Worm (Caenorhabditis elegans) whole organism, L4 larva: ENCODE data around the gene F28A10.13.

Source experiments
- Y105C5A.15 ChIP-seq: fragments of 200-800 bp; sonication (Bioruptor generic); IDR thresholded peaks from 2 replicates; pipeline ENCODE4 v1.3.6; 2022; ENCODE audit warnings: missing genetic modification characterization, missing compliant biosample characterization
- ceh-82 ChIP-seq: sonication (generic microtip); optimal IDR thresholded peaks from 2 replicates; lab custom pipeline; 2017; ENCODE audit warnings: missing biosample characterization, missing genetic modification characterization
- fkh-10 ChIP-seq: fragments of 150-350 bp; optimal IDR thresholded peaks from 2 replicates; lab custom pipeline; 2014; ENCODE audit warnings: missing biosample characterization, missing genetic modification reagents, missing genetic modification characterization
- hif-1 ChIP-seq, 2 experiments: sonication (generic microtip); optimal IDR thresholded peaks; 2 replicates each; lab custom pipeline; 2016 to 2017; ENCODE audit warnings: missing compliant biosample characterization in 2 of 2, missing genetic modification characterization in 2 of 2, missing genetic modification reagents in 2 of 2, missing genotype in 2 of 2, mild to moderate bottlenecking in 1 of 2
- lin-39 ChIP-seq: fragments of 150-350 bp; optimal IDR thresholded peaks from 2 replicates; lab custom pipeline; 2014; ENCODE audit warnings: missing biosample characterization, missing genetic modification reagents, missing genetic modification characterization
- nhr-28 ChIP-seq: fragments of 150-350 bp; optimal IDR thresholded peaks from 2 replicates; lab custom pipeline; 2014; ENCODE audit warnings: missing biosample characterization, missing genetic modification characterization
- nhr-76 ChIP-seq: fragments of 150-350 bp; optimal IDR thresholded peaks from 2 replicates; lab custom pipeline; 2014; ENCODE audit warnings: missing biosample characterization, missing genetic modification characterization
- pha-4 ChIP-seq, 2 experiments: fragments of 150-350 bp in 1 of 2; fragments of 200-800 bp in 1 of 2; sonication (Bioruptor generic) in 1 of 2; IDR thresholded peaks in 1 of 2; optimal IDR thresholded peaks in 1 of 2; 2 replicates each; pipeline versions ENCODE4 v1.3.6 to Lab custom; 2014 to 2022; ENCODE audit warnings: missing genetic modification characterization in 2 of 2, missing genetic modification reagents in 2 of 2, missing biosample characterization in 1 of 2, missing compliant biosample characterization in 1 of 2
- pqm-1 ChIP-seq: sonication (generic microtip); optimal IDR thresholded peaks from 2 replicates; lab custom pipeline; 2017; ENCODE audit warnings: missing biosample characterization, missing genetic modification characterization
- spr-1 ChIP-seq: sonication (generic microtip); optimal IDR thresholded peaks from 2 replicates; lab custom pipeline; 2016; ENCODE audit warnings: mild to moderate bottlenecking, missing genetic modification characterization, missing compliant biosample characterization
- zag-1 ChIP-seq: fragments of 150-350 bp; optimal IDR thresholded peaks from 2 replicates; lab custom pipeline; 2014; ENCODE audit warnings: missing biosample characterization, missing genetic modification characterization
- zip-2 ChIP-seq: fragments of 150-350 bp; optimal IDR thresholded peaks from 2 replicates; lab custom pipeline; 2014; ENCODE audit warnings: missing biosample characterization, missing genetic modification characterization

DNA sequence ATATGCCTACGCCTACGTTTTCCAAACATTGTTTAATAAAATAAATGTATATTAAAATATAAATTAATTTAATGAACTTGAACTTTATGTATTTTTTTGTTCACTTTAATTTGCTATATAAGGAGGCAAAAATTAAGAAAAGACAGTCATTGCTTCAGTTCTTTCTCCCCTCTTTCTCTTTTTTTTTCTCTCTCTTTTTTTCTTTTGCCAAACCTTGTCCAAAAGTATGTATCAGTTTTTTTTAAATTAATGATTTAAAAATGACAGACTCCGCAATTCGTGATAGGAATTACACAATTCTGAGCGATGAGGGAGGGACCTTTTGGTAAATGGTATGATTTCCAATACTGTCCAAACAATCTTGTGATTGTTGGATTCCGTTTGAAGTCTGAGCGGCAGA, 45.6 kb upstream of the F28A10.13 start, which contains the start of gene F46F5.13:
- TF ChIP-seq spr-1 (tag; lab: Kevin White, UChicago) (no peak), fkh-10 (GFP tag; lab: Kevin White, UChicago) (no peak), nhr-76 (tag; lab: Kevin White, UChicago) (no peak), ceh-82 (no peak), pha-4 (GFP tag; IDR thresholded peaks at IDR 0.05; lab: Robert Waterston, UW) (no peak), pha-4 (tag; optimal IDR thresholded peaks at IDR 0.05; lab: Kevin White, UChicago) (no peak), zag-1 (tag; lab: Kevin White, UChicago) (no peak), nhr-28 (tag; lab: Kevin White, UChicago) (no peak), hif-1 (tag; optimal IDR thresholded peaks at IDR 0.05; lab: Kevin White, UChicago) (no peak), lin-39 (tag; lab: Kevin White, UChicago) (no peak), pqm-1 (tag; lab: Kevin White, UChicago) (no peak), Y105C5A.15 (no peak), zip-2 (no peak)
